Worm (Caenorhabditis elegans): ENCODE measurements around the gene F33A8.4.

The F33A8.4 gene

ce11 chrII:11076550-11076949 lies 27.7 kb upstream of the F33A8.4 start:
- TF ChIP-seq sdz-12 (GFP tag; optimal IDR thresholded peaks at IDR 0.05) (no peak), mdl-1 (tag; optimal IDR thresholded peaks at IDR 0.05) (no peak), aha-1 (tag) (no peak), unc-39 (tag; optimal IDR thresholded peaks at IDR 0.05) (no peak), saeg-2 (GFP tag; IDR thresholded peaks at IDR 0.05) (no peak), lin-13 (GFP tag; optimal IDR thresholded peaks at IDR 0.05) (no peak)

ce11 chrII:11072565-11072964 lies 23.7 kb upstream of the F33A8.4 start:
- TF ChIP-seq saeg-2 (GFP tag; IDR thresholded peaks at IDR 0.05) (no peak), snpc-4 (tag; optimal IDR thresholded peaks at IDR 0.05) (no peak), dpl-1 (GFP tag; optimal IDR thresholded peaks at IDR 0.05) (no peak), nhr-41 (GFP tag; IDR thresholded peaks at IDR 0.05) (no peak), Y75B8A.6 (GFP tag; IDR thresholded peaks at IDR 0.05) (no peak), spr-3 (GFP tag; optimal IDR thresholded peaks at IDR 0.05) (no peak), ceh-20 (GFP tag; IDR thresholded peaks at IDR 0.05) (no peak), dmd-8 (GFP tag; IDR thresholded peaks at IDR 0.05) (no peak), madf-9 (GFP tag; conservative IDR thresholded peaks at IDR 0.05) (no peak), rbr-2 (tag; optimal IDR thresholded peaks at IDR 0.05) (no peak), nhr-111 (GFP tag; optimal IDR thresholded peaks at IDR 0.05) (no peak), nhr-237 (tag; optimal IDR thresholded peaks at IDR 0.05) (no peak)

- TF ChIP-seq dve-1 (tag; optimal IDR thresholded peaks at IDR 0.05; ENCODE audit: insufficient read depth) (no peak), hmg-1.1 (GFP tag; IDR thresholded peaks at IDR 0.05) (0 out of 2 replicates have a peak, but pooled peaks have one; percentile 14), lsy-2 (tag; optimal IDR thresholded peaks at IDR 0.05) (no peak), unc-62 (GFP tag; optimal IDR thresholded peaks at IDR 0.05 in 1 of 2) (peak in 1 of 2 experiments; percentile 96), unc-62 (tag; optimal IDR thresholded peaks at IDR 0.05) (no peak)
These were observed 15.4 kb upstream of the F33A8.4 start for ce11 chrII:11064191-11064695.

ce11 chrII:11057256-11057655 lies 8.4 kb upstream of the F33A8.4 start:
- TF ChIP-seq hlh-30 (tag; optimal IDR thresholded peaks at IDR 0.05; ENCODE audit: insufficient read depth) (peak; percentile 39), F37D6.2 (tag; optimal IDR thresholded peaks at IDR 0.05) (no peak), pqm-1 (tag; optimal IDR thresholded peaks at IDR 0.05) (no peak), mes-2 (tag; optimal IDR thresholded peaks at IDR 0.05; ENCODE audit: poor library complexity, severe bottlenecking) (no peak), ZK337.2 (GFP tag; IDR thresholded peaks at IDR 0.05) (no peak), mxl-3 (GFP tag; optimal IDR thresholded peaks at IDR 0.05) (no peak), Y48G9A.11 (GFP tag; IDR thresholded peaks at IDR 0.05) (no peak), dmd-8 (GFP tag; IDR thresholded peaks at IDR 0.05) (no peak), lin-39 (tag; optimal IDR thresholded peaks at IDR 0.05) (no peak), spr-1 (tag; optimal IDR thresholded peaks at IDR 0.05) (no peak), fkh-10 (GFP tag; optimal IDR thresholded peaks at IDR 0.05) (no peak), lsy-2 (tag; optimal IDR thresholded peaks at IDR 0.05) (no peak), hlh-11 (tag; optimal IDR thresholded peaks at IDR 0.05) (no peak), nhr-28 (tag; optimal IDR thresholded peaks at IDR 0.05) (peak; percentile 61), mdl-1 (tag; optimal IDR thresholded peaks at IDR 0.05) (no peak), lin-29 (GFP tag; IDR thresholded peaks at IDR 0.05) (no peak), ces-1 (GFP tag; optimal IDR thresholded peaks at IDR 0.05) (no peak), D1046.2 (GFP tag; IDR thresholded peaks at IDR 0.05) (no peak)
